Fruit fly (Drosophila melanogaster): ENCODE results near the gene CG6661.
A peak's percentile ranks its signal among the peaks of the same experiment; 100 is the strongest.

CG6661 gene

dm6 chr3L:14059266-14059974 lies 24.8 kb downstream of the CG6661 start (continued):
- TF ChIP-seq Nf-YA (GFP tag; IDR thresholded peaks at IDR 0.05) (no peak), Rfx (GFP tag; IDR thresholded peaks at IDR 0.05) (0 out of 2 replicates have a peak, but pooled peaks have one; percentile 15), CG2678 (tag; optimal IDR thresholded peaks at IDR 0.05) (peak; percentile 6), chinmo (GFP tag; IDR thresholded peaks at IDR 0.05; ENCODE audit: partially characterized antibody) (0 out of 4 replicates have a peak, but pooled peaks have one; percentile 18), gsb (GFP tag; IDR thresholded peaks at IDR 0.05) (no peak)

- no peak for TF ChIP-seq Dref (GFP tag; IDR thresholded peaks at IDR 0.05)
- TF ChIP-seq sd (tag; optimal IDR thresholded peaks at IDR 0.05), result peak; percentile 55
- peak; percentile 94 for TF ChIP-seq CG8281 (tag; optimal IDR thresholded peaks at IDR 0.05)
- TF ChIP-seq sens (GFP tag), result peak; percentile 37
Measured at dm6 chr3L:14062702-14063101, 28.1 kb downstream of the CG6661 start.

dm6 chr3L:14063241-14064064 lies 28.9 kb downstream of the CG6661 start:
- TF ChIP-seq Ssrp (tag; optimal IDR thresholded peaks at IDR 0.05) (no peak), zen (tag; optimal IDR thresholded peaks at IDR 0.05) (no peak), Hey (tag; optimal IDR thresholded peaks at IDR 0.05) (no peak), PHDP (tag; optimal IDR thresholded peaks at IDR 0.05) (no peak), NC2β (GFP tag; optimal IDR thresholded peaks at IDR 0.05) (no peak), HmgD (GFP tag; optimal IDR thresholded peaks at IDR 0.05) (no peak), CG9817 (tag; optimal IDR thresholded peaks at IDR 0.05) (no peak), CG2712 (tag; optimal IDR thresholded peaks at IDR 0.05) (peak; percentile 5), CG18262 (tag; optimal IDR thresholded peaks at IDR 0.05) (peak; percentile 35), sens (GFP tag) (peak; percentile 64), chinmo (GFP tag; IDR thresholded peaks at IDR 0.05; ENCODE audit: partially characterized antibody) (no peak), CG11398 (GFP tag; optimal IDR thresholded peaks at IDR 0.05) (no peak), jing (GFP tag; optimal IDR thresholded peaks at IDR 0.05) (no peak), CG13424 (tag; optimal IDR thresholded peaks at IDR 0.05) (no peak), Hr51 (GFP tag; optimal IDR thresholded peaks at IDR 0.05) (no peak), CG12769 (tag; optimal IDR thresholded peaks at IDR 0.05) (peak; percentile 1), CG7556 (GFP tag; optimal IDR thresholded peaks at IDR 0.05) (no peak), CG17328 (GFP tag; IDR thresholded peaks at IDR 0.05) (no peak), tx (GFP tag; optimal IDR thresholded peaks at IDR 0.05) (no peak), row (GFP tag; IDR thresholded peaks at IDR 0.05) (0 out of 3 replicates have a peak, but pooled peaks have one; percentile 19), gcm (GFP tag; optimal IDR thresholded peaks at IDR 0.05) (no peak), otp (GFP tag; IDR thresholded peaks at IDR 0.05) (no peak), CG34422 (GFP tag; IDR thresholded peaks at IDR 0.05) (0 out of 3 replicates have a peak, but pooled peaks have one; percentile 18), Ets65A (GFP tag) (peak; percentile 16), nom (GFP tag; optimal IDR thresholded peaks at IDR 0.05) (peak; percentile 19), CG10543 (GFP tag; optimal IDR thresholded peaks at IDR 0.05) (no peak), hkb (optimal IDR thresholded peaks at IDR 0.05) (no peak), hkb (GFP tag; IDR thresholded peaks at IDR 0.05) (no peak), CG34376 (GFP tag; optimal IDR thresholded peaks at IDR 0.05) (no peak), CG9727 (GFP tag; optimal IDR thresholded peaks at IDR 0.05) (no peak), Myb (GFP tag; optimal IDR thresholded peaks at IDR 0.05) (no peak), CG17385 (GFP tag; optimal IDR thresholded peaks at IDR 0.05) (no peak), CG4328 (GFP tag; optimal IDR thresholded peaks at IDR 0.05) (no peak), bbx (GFP tag; IDR thresholded peaks at IDR 0.05; ENCODE audit: partially characterized antibody) (no peak), CG5180 (GFP tag; optimal IDR thresholded peaks at IDR 0.05) (no peak), CG16779 (GFP tag; IDR thresholded peaks at IDR 0.05) (no peak), vvl (GFP tag; IDR thresholded peaks at IDR 0.05) (0 out of 2 replicates have a peak, but pooled peaks have one; percentile 9)
